Fruit fly (Drosophila melanogaster) whole organism, prepupa: ENCODE data around the gene CG1271.
A peak's percentile ranks its signal among the peaks of the same experiment; 100 is the strongest.

Source experiments
- Blimp-1 ChIP-seq: fragments of 200-800 bp; sonication (Bioruptor generic); optimal IDR thresholded peaks from 3 replicates; lab custom pipeline; 2017; ENCODE audit warnings: missing biosample characterization, missing genetic modification characterization, mild to moderate bottlenecking, moderate library complexity, missing genetic modification reagents
- CG10631 ChIP-seq: fragments of 200-800 bp; sonication (Bioruptor generic); optimal IDR thresholded peaks from 2 replicates; lab custom pipeline; 2016; ENCODE audit warnings: missing biosample characterization, missing genetic modification characterization
- CG10669 ChIP-seq: fragments of 200-800 bp; sonication (Bioruptor generic); optimal IDR thresholded peaks from 3 replicates; lab custom pipeline; 2018; ENCODE audit warnings: missing biosample characterization, mild to moderate bottlenecking, missing genetic modification characterization, moderate library complexity
- CG11294 ChIP-seq: fragments of 200-800 bp; sonication (Bioruptor generic); IDR thresholded peaks from 2 replicates; pipeline ENCODE4 v1.3.6; 2022; ENCODE audit warnings: missing biosample characterization, missing genetic modification characterization
- CG11762 ChIP-seq: fragments of 200-800 bp; sonication (Bioruptor generic); optimal IDR thresholded peaks from 3 replicates; lab custom pipeline; 2016; ENCODE audit warnings: missing biosample characterization, missing genetic modification characterization; ENCODE audit not compliant: insufficient read depth
- CG11902 ChIP-seq: fragments of 200-800 bp; sonication (Bioruptor generic); optimal IDR thresholded peaks from 3 replicates; lab custom pipeline; 2016; ENCODE audit warnings: missing biosample characterization, missing genetic modification characterization
- CG15336 ChIP-seq: fragments of 200-800 bp; sonication (Bioruptor generic); IDR thresholded peaks from 2 replicates; pipeline ENCODE4 v1.3.6; 2022; ENCODE audit warnings: missing biosample characterization, missing genetic modification characterization
- CG1621 ChIP-seq: fragments of 200-800 bp; sonication (Bioruptor generic); optimal IDR thresholded peaks from 3 replicates; lab custom pipeline; 2018; ENCODE audit warnings: missing biosample characterization, mild to moderate bottlenecking, missing genetic modification characterization
- CG3032 ChIP-seq: fragments of 200-800 bp; optimal IDR thresholded peaks from 2 replicates; lab custom pipeline; 2019; ENCODE audit warnings: missing biosample characterization, mild to moderate bottlenecking, missing genetic modification characterization, moderate library complexity
- CG31627 ChIP-seq: fragments of 200-800 bp; sonication (Bioruptor generic); optimal IDR thresholded peaks from 3 replicates; lab custom pipeline; 2016; ENCODE audit warnings: missing biosample characterization, missing genetic modification characterization
- CG32006 ChIP-seq: fragments of 200-800 bp; sonication (Bioruptor generic); optimal IDR thresholded peaks from 3 replicates; lab custom pipeline; 2017; ENCODE audit warnings: missing biosample characterization, mild to moderate bottlenecking, missing genetic modification characterization
- CG34406 ChIP-seq: fragments of 200-800 bp; sonication (Bioruptor generic); optimal IDR thresholded peaks from 3 replicates; lab custom pipeline; 2016; ENCODE audit warnings: missing biosample characterization, missing genetic modification characterization
- CG3919 ChIP-seq: fragments of 200-800 bp; sonication (Bioruptor generic); optimal IDR thresholded peaks from 3 replicates; lab custom pipeline; 2016; ENCODE audit warnings: missing biosample characterization, missing genetic modification characterization
- CG4318 ChIP-seq: fragments of 200-800 bp; sonication (Bioruptor generic); optimal IDR thresholded peaks from 3 replicates; lab custom pipeline; 2017; ENCODE audit warnings: missing biosample characterization, mild to moderate bottlenecking, missing genetic modification characterization
- CG6163 ChIP-seq: fragments of 200-800 bp; sonication (Bioruptor generic); IDR thresholded peaks from 3 replicates; pipeline ENCODE4 v1.3.6; 2022; ENCODE audit warnings: missing biosample characterization, missing genetic modification characterization
- CG6276 ChIP-seq: fragments of 200-800 bp; sonication (Bioruptor generic); optimal IDR thresholded peaks from 2 replicates; lab custom pipeline; 2017; ENCODE audit warnings: missing biosample characterization, mild to moderate bottlenecking, missing genetic modification characterization
- CG6808 ChIP-seq: fragments of 200-800 bp; sonication (Bioruptor generic); optimal IDR thresholded peaks from 3 replicates; lab custom pipeline; 2017; ENCODE audit warnings: missing biosample characterization, missing genetic modification characterization, mild to moderate bottlenecking, moderate library complexity, missing genetic modification reagents
- CG6854 ChIP-seq: fragments of 200-800 bp; sonication (Bioruptor generic); optimal IDR thresholded peaks from 2 replicates; lab custom pipeline; 2017; ENCODE audit warnings: missing biosample characterization, mild to moderate bottlenecking, missing genetic modification characterization
- CG7368 ChIP-seq: fragments of 200-800 bp; sonication (Bioruptor generic); optimal IDR thresholded peaks from 3 replicates; lab custom pipeline; 2016; ENCODE audit warnings: missing biosample characterization, missing genetic modification characterization
- CG8119 ChIP-seq: fragments of 200-800 bp; sonication (Bioruptor generic); IDR thresholded peaks from 3 replicates; pipeline ENCODE4 v1.3.6; 2022; ENCODE audit warnings: missing biosample characterization, missing genetic modification characterization
- CG8319 ChIP-seq: fragments of 200-800 bp; sonication (Bioruptor generic); optimal IDR thresholded peaks from 3 replicates; lab custom pipeline; 2016; ENCODE audit warnings: missing biosample characterization, missing genetic modification characterization
- CG8632 ChIP-seq: fragments of 200-800 bp; sonication (Bioruptor generic); optimal IDR thresholded peaks from 3 replicates; lab custom pipeline; 2016; ENCODE audit warnings: missing biosample characterization, missing genetic modification characterization
- Eip75B ChIP-seq: fragments of 200-800 bp; sonication (Bioruptor generic); optimal IDR thresholded peaks from 3 replicates; lab custom pipeline; 2016; ENCODE audit warnings: missing biosample characterization, missing genetic modification characterization
- Eip78C ChIP-seq: fragments of 200-800 bp; sonication (Bioruptor generic); peaks from one replicate; lab custom pipeline; 2016; ENCODE audit warnings: missing biosample characterization, missing genetic modification characterization
- Ets21C ChIP-seq: fragments of 200-800 bp; sonication (Bioruptor generic); optimal IDR thresholded peaks from 3 replicates; lab custom pipeline; 2016; ENCODE audit warnings: missing biosample characterization, missing genetic modification characterization
- Gug ChIP-seq: fragments of 200-800 bp; sonication (Bioruptor generic); IDR thresholded peaks from 2 replicates; pipeline ENCODE4 v1.3.6; 2022; ENCODE audit warnings: missing biosample characterization, missing genetic modification characterization
- Hr38 ChIP-seq: sonication (Bioruptor generic); optimal IDR thresholded peaks from 2 replicates; lab custom pipeline; 2016; ENCODE audit warnings: missing biosample characterization, missing genetic modification characterization
- Hr4 ChIP-seq: fragments of 200-800 bp; sonication (Bioruptor generic); optimal IDR thresholded peaks from 3 replicates; lab custom pipeline; 2016; ENCODE audit warnings: missing biosample characterization, missing genetic modification characterization
- Lpt ChIP-seq: fragments of 200-800 bp; sonication (Bioruptor generic); optimal IDR thresholded peaks from 3 replicates; lab custom pipeline; 2016; ENCODE audit warnings: missing biosample characterization, missing genetic modification characterization
- OdsH ChIP-seq: fragments of 200-800 bp; sonication (Bioruptor generic); optimal IDR thresholded peaks from 3 replicates; lab custom pipeline; 2016; ENCODE audit warnings: missing biosample characterization, missing genetic modification characterization
- Smox ChIP-seq: fragments of 200-800 bp; sonication (Bioruptor generic); optimal IDR thresholded peaks from 3 replicates; lab custom pipeline; 2016; ENCODE audit warnings: missing biosample characterization, missing genetic modification characterization
- Sox102F ChIP-seq: fragments of 200-800 bp; sonication (Bioruptor generic); optimal IDR thresholded peaks from 2 replicates; lab custom pipeline; 2016; ENCODE audit warnings: missing biosample characterization, mild to moderate bottlenecking, missing genetic modification characterization
- Sox15 ChIP-seq: fragments of 200-800 bp; sonication (Bioruptor generic); optimal IDR thresholded peaks from 3 replicates; lab custom pipeline; 2016; ENCODE audit warnings: missing biosample characterization, missing genetic modification characterization
- achi ChIP-seq: fragments of 200-800 bp; sonication (Bioruptor generic); optimal IDR thresholded peaks from 3 replicates; lab custom pipeline; 2016; ENCODE audit warnings: missing biosample characterization, missing genetic modification characterization
- cyc ChIP-seq: fragments of 200-800 bp; sonication (Bioruptor generic); optimal IDR thresholded peaks from 3 replicates; lab custom pipeline; 2016; ENCODE audit warnings: missing biosample characterization, missing genetic modification characterization
- eg ChIP-seq: fragments of 200-800 bp; sonication (Bioruptor generic); IDR thresholded peaks from 3 replicates; pipeline ENCODE4 v1.3.6; 2022; ENCODE audit warnings: missing biosample characterization, missing genetic modification characterization
- esn ChIP-seq: fragments of 200-800 bp; sonication (Bioruptor generic); optimal IDR thresholded peaks from 2 replicates; lab custom pipeline; 2016; ENCODE audit warnings: missing biosample characterization, mild to moderate bottlenecking, missing genetic modification characterization, moderate library complexity
- fd59A ChIP-seq: fragments of 200-800 bp; sonication (Bioruptor generic); optimal IDR thresholded peaks from 2 replicates; lab custom pipeline; 2017; ENCODE audit warnings: missing biosample characterization, mild to moderate bottlenecking, missing genetic modification characterization, missing genetic modification reagents
- fd85E ChIP-seq: fragments of 200-800 bp; sonication (Bioruptor generic); optimal IDR thresholded peaks from 3 replicates; lab custom pipeline; 2016; ENCODE audit warnings: missing biosample characterization, missing genetic modification characterization
- lz ChIP-seq: fragments of 200-800 bp; sonication (Bioruptor generic); optimal IDR thresholded peaks from 3 replicates; lab custom pipeline; 2016; ENCODE audit warnings: missing biosample characterization, missing genetic modification characterization
- spab ChIP-seq: fragments of 200-800 bp; sonication (Bioruptor generic); optimal IDR thresholded peaks from 2 replicates; lab custom pipeline; 2017; ENCODE audit warnings: missing biosample characterization, mild to moderate bottlenecking, missing genetic modification characterization, missing genetic modification reagents
- ss ChIP-seq, 2 experiments: fragments of 200-800 bp; sonication (Bioruptor generic); optimal IDR thresholded peaks; 2 replicates in 1 of 2; 3 replicates in 1 of 2; lab custom pipeline; 2017 to 2018; ENCODE audit warnings: mild to moderate bottlenecking in 2 of 2, missing biosample characterization in 2 of 2, missing genetic modification characterization in 2 of 2, moderate library complexity in 1 of 2
- svp ChIP-seq: fragments of 200-800 bp; sonication (Bioruptor generic); peaks from one replicate; lab custom pipeline; 2016; ENCODE audit warnings: missing biosample characterization, missing genetic modification characterization
- topi ChIP-seq: fragments of 200-800 bp; sonication (Bioruptor generic); optimal IDR thresholded peaks from 3 replicates; lab custom pipeline; 2016; ENCODE audit warnings: missing biosample characterization, missing genetic modification characterization
- vri ChIP-seq: fragments of 200-800 bp; sonication (Bioruptor generic); optimal IDR thresholded peaks from 3 replicates; lab custom pipeline; 2016; ENCODE audit warnings: missing biosample characterization, mild to moderate bottlenecking, missing genetic modification characterization

Gene CG1271

dm6 chr3L:3045256-3045743 lies 7.0 kb upstream of the CG1271 start (continued):
- TF ChIP-seq CG3919 (GFP tag; lab: Kevin White, UChicago) (peak; percentile 85), CG34406 (GFP tag; lab: Kevin White, UChicago) (peak; percentile 94), vri (GFP tag; lab: Kevin White, UChicago) (peak; percentile 87), CG4318 (GFP tag; lab: Kevin White, UChicago) (peak; percentile 54), fd59A (GFP tag; lab: Kevin White, UChicago) (peak; percentile 89), CG8632 (GFP tag; lab: Kevin White, UChicago) (peak; percentile 93), CG32006 (GFP tag; lab: Kevin White, UChicago) (peak; percentile 84), Hr4 (GFP tag; lab: Kevin White, UChicago) (peak; percentile 70), ss (GFP tag; optimal IDR thresholded peaks at IDR 0.05; lab: Kevin White, UChicago) (peak; percentile 87 to 91), CG15336 (GFP tag; lab: Robert Waterston, UW) (peak; percentile 65), CG1621 (peak; percentile 70), eg (GFP tag; lab: Robert Waterston, UW) (peak; percentile 49; the same call in 1 of the 3 replicates), CG11762 (GFP tag; lab: Kevin White, UChicago) (peak; percentile 69), Sox102F (GFP tag; lab: Kevin White, UChicago) (peak; percentile 86), Gug (GFP tag; lab: Robert Waterston, UW) (peak; percentile 54), cyc (GFP tag; lab: Kevin White, UChicago) (peak; percentile 80)

- TF ChIP-seq Eip78C: peak; percentile 98
- TF ChIP-seq fd59A (GFP tag; lab: Kevin White, UChicago): peak; percentile 94
- peak; percentile 99 for TF ChIP-seq eg (GFP tag; lab: Robert Waterston, UW)
- TF ChIP-seq CG3032 (tag; lab: Kevin White, UChicago): peak; percentile 96
- peak; percentile 89 for TF ChIP-seq CG11902 (GFP tag; lab: Kevin White, UChicago)
- peak; percentile 98 for TF ChIP-seq CG8119 (GFP tag; lab: Robert Waterston, UW)
- peak; percentile 96 for TF ChIP-seq CG6808 (GFP tag; lab: Kevin White, UChicago)
- peak; percentile 96 for TF ChIP-seq spab (GFP tag; lab: Kevin White, UChicago)
- TF ChIP-seq Smox (GFP tag; lab: Kevin White, UChicago): peak; percentile 94
- TF ChIP-seq Hr4 (GFP tag; lab: Kevin White, UChicago): peak; percentile 97
- peak; percentile 94 for TF ChIP-seq Lpt (GFP tag; lab: Kevin White, UChicago)
- TF ChIP-seq CG32006 (GFP tag; lab: Kevin White, UChicago): peak; percentile 97
- TF ChIP-seq Ets21C (GFP tag; lab: Kevin White, UChicago): peak; percentile 86
- TF ChIP-seq ss (GFP tag; optimal IDR thresholded peaks at IDR 0.05; lab: Kevin White, UChicago): peak; percentile 97 to 98
- peak; percentile 91 for TF ChIP-seq Sox15
- TF ChIP-seq lz (GFP tag; lab: Kevin White, UChicago): peak; percentile 94
- TF ChIP-seq Hr38: peak; percentile 51
- TF ChIP-seq CG10631: peak; percentile 95
- peak; percentile 92 for TF ChIP-seq CG7368 (GFP tag; lab: Kevin White, UChicago)
- TF ChIP-seq CG1621: peak; percentile 95
- peak; percentile 91 for TF ChIP-seq vri (GFP tag; lab: Kevin White, UChicago)
- TF ChIP-seq CG8319 (GFP tag; lab: Kevin White, UChicago): peak; percentile 93
- TF ChIP-seq Eip75B (GFP tag; lab: Kevin White, UChicago): peak; percentile 94
- TF ChIP-seq CG6854: peak; percentile 92
- peak; percentile 96 for TF ChIP-seq CG34406 (GFP tag; lab: Kevin White, UChicago)
- peak; percentile 95 for TF ChIP-seq Sox102F (GFP tag; lab: Kevin White, UChicago)
- TF ChIP-seq OdsH (GFP tag; lab: Kevin White, UChicago): peak; percentile 96
- TF ChIP-seq CG31627: peak; percentile 92
- TF ChIP-seq CG10669 (GFP tag; lab: Kevin White, UChicago): peak; percentile 95
- peak; percentile 95 for TF ChIP-seq topi (GFP tag; lab: Kevin White, UChicago)
- TF ChIP-seq CG6163 (GFP tag; lab: Robert Waterston, UW): peak; percentile 98
- peak; percentile 87 for TF ChIP-seq Blimp-1 (GFP tag; lab: Kevin White, UChicago)
- peak; percentile 84 for TF ChIP-seq fd85E
- TF ChIP-seq CG15336 (GFP tag; lab: Robert Waterston, UW): peak; percentile 98
- TF ChIP-seq esn (GFP tag; lab: Kevin White, UChicago): peak; percentile 95
- TF ChIP-seq achi (GFP tag; lab: Kevin White, UChicago): peak; percentile 96
- TF ChIP-seq CG6276 (GFP tag; lab: Kevin White, UChicago): peak; percentile 98
- TF ChIP-seq CG11294: peak; percentile 94
- TF ChIP-seq CG11762 (GFP tag; lab: Kevin White, UChicago): peak; percentile 95
- peak; percentile 97 for TF ChIP-seq svp (GFP tag; lab: Kevin White, UChicago)
- peak; percentile 94 for TF ChIP-seq CG8632 (GFP tag; lab: Kevin White, UChicago)
Observed at dm6 chr3L:3046325-3047156, 5.8 kb upstream of the CG1271 start, which contains the start of the genes scramb2 and Sk2. Gene scramb2, minus strand, starts transcription at chr3L:3046812. Gene Sk2, plus strand, starts transcription at chr3L:3047087.
